Worm (Caenorhabditis elegans): Measurements from ENCODE around the gene chil-7.

chil-7 gene

DNA sequence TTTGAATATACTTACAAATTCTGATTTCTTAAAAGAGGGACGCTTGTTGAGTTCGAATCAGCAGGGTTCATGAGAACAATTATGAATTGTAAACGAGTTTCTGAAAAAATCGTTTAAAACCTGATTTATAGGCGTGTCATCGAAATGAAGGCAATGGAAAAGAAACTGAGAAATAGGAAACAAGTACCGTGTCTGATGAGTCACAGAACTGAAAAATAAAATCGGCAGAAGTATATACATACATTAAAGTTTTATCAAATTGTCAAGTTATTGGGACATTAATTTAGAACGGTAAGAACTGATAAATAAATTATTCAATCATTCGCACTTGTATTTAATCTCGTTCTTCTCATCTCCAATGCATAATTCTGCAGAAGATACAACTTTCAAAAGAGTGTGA lies 25.7 kb downstream of the chil-7 start, which contains the start of gene chil-9:
Gene chil-9 (minus strand): TSS at position 101 of the 400 bp plus-strand sequence.
- TF ChIP-seq med-1 (GFP tag; optimal IDR thresholded peaks at IDR 0.05; ENCODE audit: insufficient read depth) (no peak), cog-1 (tag; optimal IDR thresholded peaks at IDR 0.05) (no peak), T22C8.4 (GFP tag; IDR thresholded peaks at IDR 0.05) (no peak), ztf-29 (GFP tag; IDR thresholded peaks at IDR 0.05) (no peak), tab-1 (GFP tag; IDR thresholded peaks at IDR 0.05) (no peak), ref-1 (GFP tag; conservative IDR thresholded peaks at IDR 0.05) (no peak), flt-1 (GFP tag; IDR thresholded peaks at IDR 0.05) (no peak), ztf-23 (GFP tag; IDR thresholded peaks at IDR 0.05) (no peak), klf-2 (GFP tag; conservative IDR thresholded peaks at IDR 0.05) (no peak)

DNA sequence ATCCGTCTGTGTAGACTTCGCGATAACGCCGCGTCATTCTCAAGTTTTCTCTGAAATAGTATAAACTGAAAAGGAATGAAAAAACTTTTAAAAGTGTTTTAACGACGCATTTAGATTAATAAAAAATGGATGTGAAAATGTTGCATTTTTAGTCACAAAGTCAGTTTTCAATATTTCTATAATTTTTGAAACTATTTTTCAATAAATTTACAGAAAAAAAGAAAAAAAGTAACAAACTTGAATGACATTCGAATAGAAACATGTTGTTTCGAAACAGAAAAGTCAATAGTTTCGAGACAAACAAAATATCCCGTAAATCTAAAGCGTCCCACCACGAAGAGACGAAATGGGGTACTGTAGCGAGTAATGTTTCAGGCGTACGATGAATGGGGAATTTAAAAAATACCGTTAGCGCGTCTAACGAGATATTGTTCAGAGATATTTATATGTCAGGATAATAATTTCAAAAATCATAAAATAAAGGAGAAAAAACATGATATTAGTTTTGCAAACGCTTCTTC lies 28.9 kb downstream of the chil-7 start, which contains the start of gene rnh-1.2:
Gene rnh-1.2 (minus strand): TSS at position 51 of the 521 bp plus-strand sequence.
- TF ChIP-seq klf-2 (GFP tag; conservative IDR thresholded peaks at IDR 0.05) (no peak), tab-1 (GFP tag; IDR thresholded peaks at IDR 0.05) (no peak), flt-1 (GFP tag; IDR thresholded peaks at IDR 0.05) (no peak), ztf-23 (GFP tag; IDR thresholded peaks at IDR 0.05) (no peak), cog-1 (tag; optimal IDR thresholded peaks at IDR 0.05) (no peak), ref-1 (GFP tag; conservative IDR thresholded peaks at IDR 0.05) (no peak), med-1 (GFP tag; optimal IDR thresholded peaks at IDR 0.05; ENCODE audit: insufficient read depth) (no peak), ztf-29 (GFP tag; IDR thresholded peaks at IDR 0.05) (no peak), T22C8.4 (GFP tag; IDR thresholded peaks at IDR 0.05) (no peak)

DNA sequence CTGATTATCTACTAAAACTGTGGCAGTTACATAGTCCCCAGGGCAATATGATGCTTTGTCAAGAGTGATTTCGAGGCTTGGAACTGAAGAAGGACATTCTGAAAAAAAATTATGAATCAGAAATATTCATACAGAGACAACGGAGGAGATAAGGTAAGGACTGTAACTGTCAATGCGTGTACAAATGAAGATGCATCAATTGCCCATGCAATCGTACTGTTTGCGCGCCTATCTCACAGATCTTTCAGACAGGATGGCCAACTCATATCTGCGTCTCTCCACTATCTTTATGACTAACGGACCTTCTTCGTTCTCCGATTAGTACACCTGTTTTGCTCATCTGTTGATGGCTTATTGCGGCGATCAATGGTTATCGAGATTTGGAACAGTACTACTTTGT lies 30.7 kb downstream of the chil-7 start, which contains the start of gene ZK938.11:
Gene ZK938.11 (minus strand): TSS at position 101 of the 400 bp plus-strand sequence.
- TF ChIP-seq tab-1 (GFP tag; IDR thresholded peaks at IDR 0.05) = no peak
- no peak for TF ChIP-seq klf-2 (GFP tag; conservative IDR thresholded peaks at IDR 0.05)
- TF ChIP-seq T22C8.4 (GFP tag; IDR thresholded peaks at IDR 0.05) = no peak
- no peak for TF ChIP-seq med-1 (GFP tag; optimal IDR thresholded peaks at IDR 0.05; ENCODE audit: insufficient read depth)
- TF ChIP-seq cog-1 (tag; optimal IDR thresholded peaks at IDR 0.05) = no peak
- TF ChIP-seq ref-1 (GFP tag; conservative IDR thresholded peaks at IDR 0.05) = no peak
- no peak for TF ChIP-seq flt-1 (GFP tag; IDR thresholded peaks at IDR 0.05)

DNA sequence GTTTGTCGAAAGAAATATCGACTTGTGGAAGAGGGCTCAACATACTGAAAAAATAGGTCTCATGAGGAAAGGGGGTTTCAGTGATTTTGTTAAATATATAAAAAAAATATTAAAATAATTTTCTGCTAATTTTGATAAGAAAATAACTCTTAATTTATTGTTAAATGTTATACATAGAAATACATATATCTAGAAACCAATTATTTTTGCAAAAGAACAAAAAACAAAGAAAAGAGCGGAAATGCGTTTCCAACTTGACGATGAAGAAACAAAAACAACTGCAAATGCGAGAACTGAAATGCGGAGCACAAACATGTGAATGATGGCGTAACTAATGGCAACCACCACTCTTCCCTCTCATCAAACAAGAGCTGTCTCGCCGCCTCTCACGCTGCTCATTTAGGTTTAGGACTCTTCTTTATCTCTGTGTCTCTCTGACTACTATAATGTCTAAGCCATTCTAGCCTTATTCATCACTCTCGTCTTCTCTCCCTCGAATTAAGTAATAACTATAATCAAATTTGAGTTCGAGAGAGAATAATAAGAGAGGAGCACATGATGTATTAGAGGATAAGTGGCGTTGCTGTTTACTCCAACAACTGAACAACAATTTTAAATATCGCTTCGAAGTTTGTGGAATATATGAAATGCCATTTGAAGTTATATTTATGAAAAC lies 32.6 kb downstream of the chil-7 start, which contains the start of gene arrd-4:
Gene arrd-4 (minus strand): TSS at position 51 of the 676 bp plus-strand sequence.
- TF ChIP-seq tab-1 (GFP tag; IDR thresholded peaks at IDR 0.05) = 0 out of 2 replicates have a peak, but pooled peaks have one; percentile 7
- no peak for TF ChIP-seq ztf-23 (GFP tag; IDR thresholded peaks at IDR 0.05)

DNA sequence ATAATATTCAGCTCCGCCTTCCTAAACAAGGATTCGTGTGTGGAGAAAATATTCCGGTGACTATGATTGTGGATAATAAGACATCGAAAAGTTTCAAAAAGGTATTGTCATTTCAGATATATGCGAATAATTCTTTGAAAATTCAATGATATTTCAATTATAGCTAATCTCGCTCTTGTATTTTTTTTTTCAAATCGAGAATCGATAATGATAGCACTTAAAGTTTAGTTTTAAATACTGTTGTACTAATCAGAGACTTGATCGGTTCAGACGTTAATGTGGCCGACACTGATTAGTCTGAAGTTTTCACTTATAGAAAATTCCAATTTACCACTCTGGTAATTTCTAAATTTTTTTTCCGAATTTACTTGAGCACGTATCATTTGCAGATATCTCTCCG lies 35.0 kb downstream of the chil-7 start:
- TF ChIP-seq tab-1 (GFP tag; IDR thresholded peaks at IDR 0.05) (no peak), ref-1 (GFP tag; conservative IDR thresholded peaks at IDR 0.05) (no peak), ztf-29 (GFP tag; IDR thresholded peaks at IDR 0.05) (no peak), cog-1 (tag; optimal IDR thresholded peaks at IDR 0.05) (no peak), flt-1 (GFP tag; IDR thresholded peaks at IDR 0.05) (no peak), med-1 (GFP tag; optimal IDR thresholded peaks at IDR 0.05; ENCODE audit: insufficient read depth) (no peak), T22C8.4 (GFP tag; IDR thresholded peaks at IDR 0.05) (no peak), klf-2 (GFP tag; conservative IDR thresholded peaks at IDR 0.05) (no peak), ztf-23 (GFP tag; IDR thresholded peaks at IDR 0.05) (no peak)

DNA sequence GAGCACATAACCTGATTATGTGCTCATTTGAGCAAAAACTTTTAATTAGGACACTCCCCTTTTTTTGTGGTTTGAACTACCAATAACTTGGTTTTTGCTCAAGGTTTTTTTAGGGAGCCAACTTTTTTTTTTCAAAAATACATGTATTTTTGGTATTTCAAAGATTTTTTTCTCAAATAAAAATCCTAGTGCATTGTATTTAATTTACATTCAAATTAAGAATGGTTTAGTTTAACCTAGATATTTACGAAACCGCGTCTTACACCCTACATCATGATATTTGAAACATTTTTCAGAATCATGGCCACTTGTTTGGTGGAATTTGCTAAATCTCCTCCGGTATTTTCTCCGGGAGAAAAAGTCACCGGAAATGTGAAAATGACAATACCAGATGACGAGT lies 36.1 kb downstream of the chil-7 start, which contains the start of gene arrd-5:
Gene arrd-5 (plus strand): TSS at position 301 of the 400 bp plus-strand sequence.
- TF ChIP-seq ztf-23 (GFP tag; IDR thresholded peaks at IDR 0.05) (no peak), klf-2 (GFP tag; conservative IDR thresholded peaks at IDR 0.05) (no peak)

DNA sequence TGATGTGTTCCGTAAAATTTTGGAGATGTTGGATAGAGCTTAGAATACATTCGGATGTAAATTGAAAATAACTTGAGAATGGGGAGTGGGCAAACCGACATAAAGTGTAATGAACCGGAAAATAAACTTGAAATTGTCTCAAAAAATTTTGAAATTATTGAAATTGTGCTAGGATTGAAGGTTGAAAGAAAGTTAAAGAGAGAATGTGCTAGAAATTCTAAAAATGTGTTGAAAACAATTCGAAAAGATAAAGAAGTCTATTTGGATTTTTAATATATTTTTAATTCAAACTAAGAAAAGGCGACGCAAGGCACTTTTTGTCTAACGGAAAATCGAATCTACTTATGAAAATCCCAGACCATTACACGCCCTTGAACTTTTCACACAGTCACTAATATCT lies 37.1 kb downstream of the chil-7 start, which contains the start of gene ZK938.3:
Gene ZK938.3 (minus strand): TSS at position 101 of the 400 bp plus-strand sequence.
- TF ChIP-seq klf-2 (GFP tag; conservative IDR thresholded peaks at IDR 0.05) (no peak), T22C8.4 (GFP tag; IDR thresholded peaks at IDR 0.05) (no peak), cog-1 (tag; optimal IDR thresholded peaks at IDR 0.05) (no peak), ztf-23 (GFP tag; IDR thresholded peaks at IDR 0.05) (no peak), ref-1 (GFP tag; conservative IDR thresholded peaks at IDR 0.05) (no peak), med-1 (GFP tag; optimal IDR thresholded peaks at IDR 0.05; ENCODE audit: insufficient read depth) (no peak)

DNA sequence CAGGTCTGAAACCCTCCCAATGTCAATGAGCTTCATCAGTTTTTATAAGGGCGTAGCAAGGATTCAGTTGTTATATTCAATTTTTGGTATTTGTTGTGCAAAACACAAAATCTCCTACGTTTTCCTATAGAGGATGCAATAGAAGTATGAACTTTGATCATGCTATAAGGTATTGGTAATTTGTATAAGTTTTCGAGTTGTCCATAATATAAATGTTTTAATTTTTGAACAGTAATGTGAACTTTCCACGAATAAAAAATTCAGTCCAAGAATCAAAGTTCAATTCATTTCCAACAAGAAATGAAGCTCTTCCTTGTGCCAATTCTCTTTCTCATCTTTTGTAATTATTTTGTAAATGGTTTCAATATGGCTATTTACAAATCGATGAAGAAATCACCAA lies 39.9 kb downstream of the chil-7 start, which contains the start of gene ZK938.12:
Gene ZK938.12 (plus strand): TSS at position 301 of the 400 bp plus-strand sequence.
- TF ChIP-seq med-1 (GFP tag; optimal IDR thresholded peaks at IDR 0.05; ENCODE audit: insufficient read depth) (no peak), cog-1 (tag; optimal IDR thresholded peaks at IDR 0.05) (no peak)

DNA sequence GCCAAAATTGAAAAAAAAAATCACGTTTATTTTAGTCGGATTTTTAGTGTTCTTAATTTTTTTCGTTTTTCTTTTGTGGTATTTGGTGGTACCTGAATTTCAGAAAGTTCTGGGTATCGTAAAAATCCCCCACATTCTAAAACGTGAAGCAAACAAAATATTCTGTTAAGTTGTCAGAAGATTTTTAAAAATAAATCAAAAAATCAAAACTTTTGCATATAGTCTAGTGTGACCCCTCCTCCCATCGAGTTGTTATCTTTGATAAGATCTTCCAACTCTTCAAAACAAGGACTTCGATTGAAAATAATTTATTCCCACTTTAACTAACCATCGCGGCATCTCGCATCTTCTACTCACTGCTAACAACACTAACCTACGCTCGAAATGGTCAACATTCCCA lies 41.9 kb downstream of the chil-7 start, which contains the start of gene ZK938.1:
Gene ZK938.1 (plus strand): TSS at position 301 of the 400 bp plus-strand sequence.
- TF ChIP-seq tab-1 (GFP tag; IDR thresholded peaks at IDR 0.05) = no peak
- no peak for TF ChIP-seq cog-1 (tag; optimal IDR thresholded peaks at IDR 0.05)
- no peak for TF ChIP-seq ztf-23 (GFP tag; IDR thresholded peaks at IDR 0.05)
- TF ChIP-seq flt-1 (GFP tag; IDR thresholded peaks at IDR 0.05) = no peak
- TF ChIP-seq ztf-29 (GFP tag; IDR thresholded peaks at IDR 0.05) = no peak
- TF ChIP-seq klf-2 (GFP tag; conservative IDR thresholded peaks at IDR 0.05) = no peak
- no peak for TF ChIP-seq T22C8.4 (GFP tag; IDR thresholded peaks at IDR 0.05)
- no peak for TF ChIP-seq med-1 (GFP tag; optimal IDR thresholded peaks at IDR 0.05; ENCODE audit: insufficient read depth)
- no peak for TF ChIP-seq ref-1 (GFP tag; conservative IDR thresholded peaks at IDR 0.05)

DNA sequence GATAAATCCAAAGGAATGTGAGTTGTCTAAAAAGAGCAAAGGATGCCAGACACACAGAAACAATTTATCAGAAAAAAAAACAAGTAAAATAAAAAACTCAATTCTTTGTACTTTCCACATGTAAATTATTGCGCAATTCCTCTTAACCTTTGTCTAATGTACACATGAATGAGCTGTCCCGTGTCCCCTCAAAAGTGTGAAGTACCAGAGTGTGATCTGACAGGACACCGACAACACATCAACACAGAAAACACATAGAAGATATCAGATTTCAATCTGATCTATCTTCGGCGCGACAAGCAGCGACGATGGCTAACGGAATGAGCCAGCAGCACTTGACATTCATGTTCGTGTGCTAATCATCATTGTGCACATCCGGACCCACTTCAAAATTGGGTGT lies 42.5 kb downstream of the chil-7 start:
- TF ChIP-seq med-1 (GFP tag; optimal IDR thresholded peaks at IDR 0.05; ENCODE audit: insufficient read depth) = no peak
- no peak for TF ChIP-seq ztf-29 (GFP tag; IDR thresholded peaks at IDR 0.05)
- no peak for TF ChIP-seq T22C8.4 (GFP tag; IDR thresholded peaks at IDR 0.05)
- no peak for TF ChIP-seq ztf-23 (GFP tag; IDR thresholded peaks at IDR 0.05)
- TF ChIP-seq flt-1 (GFP tag; IDR thresholded peaks at IDR 0.05) = no peak
- TF ChIP-seq cog-1 (tag; optimal IDR thresholded peaks at IDR 0.05) = no peak
- no peak for TF ChIP-seq klf-2 (GFP tag; conservative IDR thresholded peaks at IDR 0.05)
- no peak for TF ChIP-seq ref-1 (GFP tag; conservative IDR thresholded peaks at IDR 0.05)
- no peak for TF ChIP-seq tab-1 (GFP tag; IDR thresholded peaks at IDR 0.05)

Data from whole organism, midembryonic.